Worm (Caenorhabditis elegans) whole organism, L4/young adult: ENCODE results near the gene sru-40.

Experiments
- W03F9.2 ChIP-seq: fragments of 150-350 bp; optimal IDR thresholded peaks from 2 replicates; lab custom pipeline; 2014; ENCODE audit warnings: missing biosample characterization, missing genetic modification characterization
- dao-5 ChIP-seq: sonication (generic microtip); optimal IDR thresholded peaks from 2 replicates; lab custom pipeline; 2016; ENCODE audit warnings: missing genotype, missing genetic modification characterization, moderate library complexity, missing compliant biosample characterization
- him-1 ChIP-seq: sonication (generic microtip); optimal IDR thresholded peaks from 2 replicates; lab custom pipeline; 2016; ENCODE audit warnings: missing genotype, missing genetic modification reagents, missing genetic modification characterization, missing compliant biosample characterization

DNA sequence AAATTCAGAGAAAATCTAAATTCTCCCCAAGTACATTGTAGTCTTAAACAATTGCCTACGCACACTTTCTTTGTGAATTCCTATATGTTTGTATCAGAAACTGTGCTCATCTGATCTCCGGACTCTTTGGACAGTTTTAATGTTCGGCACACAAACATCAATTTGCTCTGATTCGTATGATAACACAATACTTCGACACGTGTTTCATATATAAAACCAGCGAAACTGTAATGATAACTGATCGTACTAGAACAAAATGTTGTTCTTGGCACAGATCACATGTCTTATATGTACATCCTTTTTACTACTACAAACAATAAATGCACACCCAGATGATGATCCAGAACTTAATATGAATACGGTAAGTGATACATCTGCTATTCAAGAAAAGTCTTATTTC lies 42.5 kb downstream of the sru-40 start, which contains the start of gene lipl-2:
- TF ChIP-seq W03F9.2 (tag; lab: Kevin White, UChicago) (no peak), dao-5 (no peak), him-1 (tag; lab: Kevin White, UChicago) (no peak)
